Worm (Caenorhabditis elegans): ENCODE results near the gene vab-15.

DNA sequence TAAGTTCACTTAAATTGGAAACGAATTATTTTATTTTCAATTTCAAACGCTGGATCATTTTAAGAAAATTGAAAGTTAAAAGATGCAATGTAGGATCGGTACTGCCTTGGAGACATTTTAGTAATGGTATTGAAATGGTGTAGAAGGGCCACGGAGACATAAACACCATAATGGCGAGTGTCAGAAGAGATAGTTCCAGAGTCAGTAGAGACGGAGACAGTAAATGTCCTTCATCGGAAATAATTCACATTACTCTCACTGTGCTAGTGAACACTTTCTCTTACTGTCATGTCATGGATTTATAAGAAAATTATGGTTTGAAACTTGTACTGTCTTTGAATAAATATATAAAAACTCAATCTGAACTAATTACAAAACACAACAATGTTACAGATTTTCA is 46.0 kb downstream of the vab-15 start:
- TF ChIP-seq ama-1 (optimal IDR thresholded peaks at IDR 0.05) (no peak), nhr-11 (tag; optimal IDR thresholded peaks at IDR 0.05) (no peak), elt-3 (tag; optimal IDR thresholded peaks at IDR 0.05) (no peak), fos-1 (tag; optimal IDR thresholded peaks at IDR 0.05) (no peak), ztf-11 (tag; optimal IDR thresholded peaks at IDR 0.05) (no peak), nhr-28 (tag; optimal IDR thresholded peaks at IDR 0.05) (no peak), nhr-76 (tag; optimal IDR thresholded peaks at IDR 0.05) (no peak), snpc-4 (tag; optimal IDR thresholded peaks at IDR 0.05) (no peak)
